Fruit fly (Drosophila melanogaster) whole organism, embryonic: ENCODE data around the gene CG14194.

ENCODE experiments used
- Adf1 ChIP-seq: fragments of 200-800 bp; sonication (Bioruptor generic); IDR thresholded peaks from 2 replicates; pipeline ENCODE4 v1.3.6; 2022; ENCODE audit warnings: missing biosample characterization, missing genetic modification characterization
- Atf3 ChIP-seq: fragments of 200-800 bp; sonication (Bioruptor generic); optimal IDR thresholded peaks from 3 replicates; lab custom pipeline; 2016; ENCODE audit warnings: missing biosample characterization, missing genetic modification characterization
- BtbVII ChIP-seq: fragments of 200-800 bp; sonication (Bioruptor generic); optimal IDR thresholded peaks from 3 replicates; lab custom pipeline; 2017; ENCODE audit warnings: missing biosample characterization, mild to moderate bottlenecking, missing genetic modification characterization
- CG10209 ChIP-seq: fragments of 200-800 bp; sonication (Bioruptor generic); optimal IDR thresholded peaks from 3 replicates; lab custom pipeline; 2017; ENCODE audit warnings: missing biosample characterization, mild to moderate bottlenecking, missing genetic modification characterization, missing genetic modification reagents
- CG1602 ChIP-seq: fragments of 200-800 bp; sonication (Bioruptor generic); optimal IDR thresholded peaks from 3 replicates; lab custom pipeline; 2016; ENCODE audit warnings: missing biosample characterization, missing genetic modification characterization
- CG1603 ChIP-seq: fragments of 200-800 bp; sonication (Bioruptor generic); optimal IDR thresholded peaks from 2 replicates; lab custom pipeline; 2019; ENCODE audit warnings: missing biosample characterization, mild to moderate bottlenecking, missing genetic modification characterization, moderate library complexity
- CG17359 ChIP-seq: fragments of 200-800 bp; sonication (Bioruptor generic); optimal IDR thresholded peaks from 3 replicates; lab custom pipeline; 2018; ENCODE audit warnings: missing biosample characterization, mild to moderate bottlenecking, missing genetic modification characterization, moderate library complexity
- CG18262 ChIP-seq: fragments of 200-800 bp; optimal IDR thresholded peaks from 3 replicates; lab custom pipeline; 2019; ENCODE audit warnings: missing biosample characterization, mild to moderate bottlenecking, missing genetic modification characterization, moderate library complexity
- CG2202 ChIP-seq: fragments of 200-800 bp; sonication (Bioruptor generic); optimal IDR thresholded peaks from 2 replicates; lab custom pipeline; 2018; ENCODE audit warnings: missing biosample characterization, mild to moderate bottlenecking, missing genetic modification characterization
- CG2712 ChIP-seq: fragments of 200-800 bp; optimal IDR thresholded peaks from 3 replicates; lab custom pipeline; 2019; ENCODE audit warnings: missing biosample characterization, mild to moderate bottlenecking, missing genetic modification characterization, moderate library complexity
- CG32532 ChIP-seq: fragments of 200-800 bp; sonication (Bioruptor generic); IDR thresholded peaks from 2 replicates; pipeline ENCODE4 v1.3.6; 2022; ENCODE audit warnings: missing biosample characterization, missing genetic modification characterization
- CG3407 ChIP-seq: fragments of 200-800 bp; sonication (Bioruptor generic); optimal IDR thresholded peaks from 2 replicates; lab custom pipeline; 2018; ENCODE audit warnings: missing biosample characterization, mild to moderate bottlenecking, missing genetic modification characterization
- CG34224 ChIP-seq: fragments of 200-800 bp; sonication (Bioruptor generic); IDR thresholded peaks from 3 replicates; pipeline ENCODE4 v1.3.6; 2022; ENCODE audit warnings: missing biosample characterization, missing genetic modification characterization; ENCODE audit not compliant: partially characterized antibody
- CG3847 ChIP-seq: fragments of 200-800 bp; sonication (Bioruptor generic); IDR thresholded peaks from 2 replicates; pipeline ENCODE4 v1.3.6; 2022; ENCODE audit warnings: missing biosample characterization, missing genetic modification characterization
- CG4424 ChIP-seq: fragments of 200-800 bp; sonication (Bioruptor generic); optimal IDR thresholded peaks from 3 replicates; lab custom pipeline; 2016; ENCODE audit warnings: missing biosample characterization, missing genetic modification characterization
- CG5245 ChIP-seq: fragments of 200-800 bp; sonication (Bioruptor generic); optimal IDR thresholded peaks from 3 replicates; lab custom pipeline; 2016; ENCODE audit warnings: missing biosample characterization, missing genetic modification characterization
- CG6854 ChIP-seq: fragments of 200-800 bp; sonication (Bioruptor generic); optimal IDR thresholded peaks from 3 replicates; lab custom pipeline; 2017; ENCODE audit warnings: missing biosample characterization, mild to moderate bottlenecking, missing genetic modification characterization
- CG7556 ChIP-seq: fragments of 200-800 bp; sonication (Bioruptor generic); optimal IDR thresholded peaks from 2 replicates; lab custom pipeline; 2017; ENCODE audit warnings: missing biosample characterization, mild to moderate bottlenecking, missing genetic modification characterization
- CG7745 ChIP-seq: fragments of 200-800 bp; sonication (Bioruptor generic); optimal IDR thresholded peaks from 2 replicates; lab custom pipeline; 2018; ENCODE audit warnings: missing biosample characterization, mild to moderate bottlenecking, missing genetic modification characterization, moderate library complexity
- CG8924 ChIP-seq: fragments of 200-800 bp; optimal IDR thresholded peaks from 3 replicates; lab custom pipeline; 2019; ENCODE audit warnings: missing biosample characterization, mild to moderate bottlenecking, missing genetic modification characterization, moderate library complexity
- CG9797 ChIP-seq: fragments of 200-800 bp; sonication (Bioruptor generic); optimal IDR thresholded peaks from 3 replicates; lab custom pipeline; 2018; ENCODE audit warnings: missing biosample characterization, mild to moderate bottlenecking, missing genetic modification characterization
- Camta ChIP-seq: fragments of 200-800 bp; sonication (Bioruptor generic); optimal IDR thresholded peaks from 2 replicates; lab custom pipeline; 2016; ENCODE audit warnings: missing biosample characterization, missing genetic modification characterization
- D19A ChIP-seq: fragments of 200-800 bp; optimal IDR thresholded peaks from 3 replicates; lab custom pipeline; 2019; ENCODE audit warnings: missing biosample characterization, mild to moderate bottlenecking, missing genetic modification characterization, moderate library complexity
- Dfd ChIP-seq, 2 experiments: fragments of >200 bp; optimal IDR thresholded peaks; 2 replicates each; lab custom pipeline; 2017; ENCODE audit warnings: missing biosample characterization in 2 of 2, missing genetic modification characterization in 2 of 2
- Fer3 ChIP-seq: fragments of 200-800 bp; sonication (Bioruptor generic); optimal IDR thresholded peaks from 2 replicates; lab custom pipeline; 2018; ENCODE audit warnings: missing biosample characterization, mild to moderate bottlenecking, missing genetic modification characterization, moderate library complexity
- Gug ChIP-seq: fragments of 200-800 bp; sonication (Bioruptor generic); IDR thresholded peaks from 4 replicates; pipeline ENCODE4 v1.3.6; 2022; ENCODE audit warnings: missing biosample characterization, missing genetic modification characterization
- H15 ChIP-seq: fragments of 200-800 bp; sonication (Bioruptor generic); IDR thresholded peaks from 3 replicates; pipeline ENCODE4 v1.3.6; 2022; ENCODE audit warnings: missing biosample characterization, missing genetic modification characterization
- MBD-R2 ChIP-seq: fragments of 200-800 bp; sonication (Bioruptor generic); IDR thresholded peaks from 2 replicates; pipeline ENCODE4 v1.3.6; 2022; ENCODE audit warnings: missing biosample characterization, missing genetic modification characterization
- Myb ChIP-seq: fragments of 200-800 bp; sonication (Bioruptor generic); optimal IDR thresholded peaks from 2 replicates; lab custom pipeline; 2016; ENCODE audit warnings: missing biosample characterization, missing genetic modification characterization
- PHDP ChIP-seq: fragments of 200-800 bp; sonication (Bioruptor generic); optimal IDR thresholded peaks from 3 replicates; lab custom pipeline; 2018; ENCODE audit warnings: missing biosample characterization, mild to moderate bottlenecking, missing genetic modification characterization, moderate library complexity
- Scr ChIP-seq: fragments of 200-800 bp; sonication (Bioruptor generic); IDR thresholded peaks from 2 replicates; pipeline ENCODE4 v1.3.6; 2022; ENCODE audit warnings: missing biosample characterization, missing genetic modification characterization; ENCODE audit not compliant: partially characterized antibody
- Sin3A ChIP-seq: fragments of >200 bp; optimal IDR thresholded peaks from 2 replicates; lab custom pipeline; 2018
- TFAM ChIP-seq: fragments of 200-800 bp; sonication (Bioruptor generic); optimal IDR thresholded peaks from 2 replicates; lab custom pipeline; 2017; ENCODE audit warnings: missing biosample characterization, missing genetic modification characterization, inconsistent platforms
- Xbp1 ChIP-seq: fragments of 200-800 bp; sonication (Bioruptor generic); optimal IDR thresholded peaks from 3 replicates; lab custom pipeline; 2016; ENCODE audit warnings: missing biosample characterization, mild to moderate bottlenecking, missing genetic modification characterization
- bsh ChIP-seq, 2 experiments: fragments of 200-800 bp; sonication (Bioruptor generic); optimal IDR thresholded peaks; 2 replicates each; lab custom pipeline; 2017 to 2018; ENCODE audit warnings: mild to moderate bottlenecking in 2 of 2, missing biosample characterization in 2 of 2, missing genetic modification characterization in 2 of 2, moderate library complexity in 1 of 2
- chif ChIP-seq, 2 experiments: fragments of 200-800 bp; sonication (Bioruptor generic); optimal IDR thresholded peaks; 3 replicates each; lab custom pipeline; 2016; ENCODE audit warnings: missing biosample characterization in 2 of 2, missing genetic modification characterization in 2 of 2
- chinmo ChIP-seq: fragments of 200-800 bp; sonication (Bioruptor generic); IDR thresholded peaks from 4 replicates; pipeline ENCODE4 v1.3.6; 2022; ENCODE audit warnings: missing biosample characterization, missing genetic modification characterization; ENCODE audit not compliant: partially characterized antibody
- ci ChIP-seq: fragments of 200-800 bp; sonication (Bioruptor generic); IDR thresholded peaks from 3 replicates; pipeline ENCODE4 v1.3.6; 2022; ENCODE audit warnings: missing biosample characterization, missing genetic modification characterization
- crol ChIP-seq: fragments of 200-800 bp; sonication (Bioruptor generic); IDR thresholded peaks from 2 replicates; pipeline ENCODE4 v1.3.6; 2022; ENCODE audit warnings: missing biosample characterization, missing genetic modification characterization
- dmrt99B ChIP-seq: fragments of 200-800 bp; sonication (Bioruptor generic); optimal IDR thresholded peaks from 2 replicates; lab custom pipeline; 2018; ENCODE audit warnings: missing biosample characterization, mild to moderate bottlenecking, missing genetic modification characterization, moderate library complexity
- dysf ChIP-seq: fragments of 200-800 bp; sonication (Bioruptor generic); IDR thresholded peaks from 3 replicates; pipeline ENCODE4 v1.3.6; 2022; ENCODE audit warnings: missing biosample characterization, missing genetic modification characterization
- ind ChIP-seq: fragments of 200-800 bp; sonication (Bioruptor generic); optimal IDR thresholded peaks from 3 replicates; lab custom pipeline; 2016; ENCODE audit warnings: missing biosample characterization, missing genetic modification characterization
- jing ChIP-seq: fragments of 200-800 bp; sonication (Bioruptor generic); optimal IDR thresholded peaks from 2 replicates; lab custom pipeline; 2018; ENCODE audit warnings: missing biosample characterization, mild to moderate bottlenecking, missing genetic modification characterization
- lmd ChIP-seq: fragments of 200-800 bp; sonication (Bioruptor generic); IDR thresholded peaks from 2 replicates; pipeline ENCODE4 v1.3.6; 2022; ENCODE audit warnings: missing biosample characterization, missing genetic modification characterization
- nom ChIP-seq: fragments of 200-800 bp; sonication (Bioruptor generic); optimal IDR thresholded peaks from 2 replicates; lab custom pipeline; 2017; ENCODE audit warnings: missing biosample characterization, missing genetic modification characterization, mild to moderate bottlenecking, moderate library complexity, missing genetic modification reagents
- odd ChIP-seq: fragments of 200-800 bp; sonication (Bioruptor generic); optimal IDR thresholded peaks from 2 replicates; lab custom pipeline; 2017; ENCODE audit warnings: missing biosample characterization, mild to moderate bottlenecking, missing genetic modification characterization
- pum ChIP-seq: fragments of 200-800 bp; sonication (Bioruptor generic); optimal IDR thresholded peaks from 2 replicates; lab custom pipeline; 2016; ENCODE audit warnings: missing biosample characterization, missing genetic modification characterization
- ranshi ChIP-seq: fragments of 200-800 bp; sonication (Bioruptor generic); IDR thresholded peaks from 2 replicates; pipeline ENCODE4 v1.3.6; 2022; ENCODE audit warnings: missing biosample characterization, missing genetic modification characterization
- tap ChIP-seq: fragments of 200-800 bp; optimal IDR thresholded peaks from 3 replicates; lab custom pipeline; 2019; ENCODE audit warnings: missing biosample characterization, mild to moderate bottlenecking, missing genetic modification characterization, moderate library complexity
- trem ChIP-seq: fragments of 200-800 bp; optimal IDR thresholded peaks from 3 replicates; lab custom pipeline; 2019; ENCODE audit warnings: missing biosample characterization, mild to moderate bottlenecking, missing genetic modification characterization, moderate library complexity

The CG14194 gene

dm6 chrX:19179696-19180255, 13.6 kb upstream of the CG14194 start, which contains the start of the genes CG7556 and CG7453 (continued):
- peak; percentile 65 for TF ChIP-seq CG10209 (GFP tag; lab: Kevin White, UChicago)
- peak; percentile 80 for TF ChIP-seq CG2712 (tag; lab: Kevin White, UChicago)
- TF ChIP-seq Xbp1 (GFP tag; lab: Kevin White, UChicago) = peak; percentile 84
- no peak for TF ChIP-seq crol
- peak; percentile 65 for TF ChIP-seq CG32532 (GFP tag; lab: Robert Waterston, UW)
- TF ChIP-seq odd (GFP tag; lab: Kevin White, UChicago) = peak; percentile 58
- TF ChIP-seq TFAM (GFP tag; lab: Kevin White, UChicago) = no peak
- peak; percentile 61 for TF ChIP-seq CG8924 (tag; lab: Kevin White, UChicago)
- TF ChIP-seq ci (GFP tag; lab: Robert Waterston, UW) = no peak; the same call in 2 of the 3 replicates
- no peak for TF ChIP-seq chinmo (GFP tag; lab: Robert Waterston, UW)
- TF ChIP-seq PHDP (tag; lab: Kevin White, UChicago) = peak; percentile 70
- TF ChIP-seq ranshi (GFP tag; lab: Robert Waterston, UW) = peak; percentile 62; the same call in 1 of the 2 replicates
- TF ChIP-seq lmd (GFP tag; lab: Robert Waterston, UW) = peak; percentile 56
- TF ChIP-seq dysf (GFP tag; lab: Robert Waterston, UW) = peak; percentile 76
- TF ChIP-seq CG9797 (GFP tag; lab: Kevin White, UChicago) = peak; percentile 8
- TF ChIP-seq CG1602 = peak; percentile 70
- peak; percentile 38; the same call in 3 of the 4 replicates for TF ChIP-seq Gug (GFP tag; lab: Robert Waterston, UW)
- TF ChIP-seq jing = peak; percentile 32
- no peak for TF ChIP-seq Scr (GFP tag; lab: Robert Waterston, UW)
- peak; percentile 65 for TF ChIP-seq Sin3A
- TF ChIP-seq CG1603 (tag; lab: Kevin White, UChicago) = peak; percentile 12
- peak; percentile 77 for TF ChIP-seq CG18262
- peak; percentile 54 for TF ChIP-seq Myb (GFP tag; lab: Kevin White, UChicago)
- peak; percentile 35 for TF ChIP-seq Atf3 (GFP tag; lab: Kevin White, UChicago)
- peak in 1 of 2 experiments; percentile 64 for TF ChIP-seq bsh (GFP tag; optimal IDR thresholded peaks at IDR 0.05; lab: Kevin White, UChicago)
- TF ChIP-seq CG3847 = peak; percentile 67
- TF ChIP-seq CG3407 (GFP tag; lab: Kevin White, UChicago) = peak; percentile 35
- no peak for TF ChIP-seq CG7745
- no peak for TF ChIP-seq CG6854 (GFP tag; lab: Kevin White, UChicago)
- peak; percentile 83 for TF ChIP-seq MBD-R2 (GFP tag; lab: Robert Waterston, UW)
- TF ChIP-seq CG2202 = peak; percentile 11
- TF ChIP-seq Camta (GFP tag; lab: Kevin White, UChicago) = peak; percentile 62
- peak; percentile 15 for TF ChIP-seq nom (GFP tag; lab: Kevin White, UChicago)
- TF ChIP-seq dmrt99B (tag; lab: Kevin White, UChicago) = peak; percentile 62
- peak; percentile 64 for TF ChIP-seq CG5245 (GFP tag; lab: Kevin White, UChicago)
- TF ChIP-seq chif (GFP tag; optimal IDR thresholded peaks at IDR 0.05; lab: Kevin White, UChicago) = peak; percentile 72 to 79
- TF ChIP-seq BtbVII = peak; percentile 42
- peak; percentile 78 for TF ChIP-seq ind
- TF ChIP-seq trem (tag; lab: Kevin White, UChicago) = peak; percentile 65
- peak; percentile 54 for TF ChIP-seq Fer3 (tag; lab: Kevin White, UChicago)
- TF ChIP-seq pum (GFP tag; lab: Kevin White, UChicago) = peak; percentile 72
- peak; percentile 57 for TF ChIP-seq CG17359
- TF ChIP-seq tap (tag; lab: Kevin White, UChicago) = peak; percentile 22
- TF ChIP-seq D19A (tag; lab: Kevin White, UChicago) = peak; percentile 63
- peak; percentile 79 for TF ChIP-seq CG4424 (GFP tag; lab: Kevin White, UChicago)
- peak; percentile 38 for TF ChIP-seq Adf1 (GFP tag; lab: Robert Waterston, UW)
- TF ChIP-seq H15 (GFP tag; lab: Robert Waterston, UW) = peak; percentile 38; the same call in 1 of the 3 replicates
- TF ChIP-seq CG34224 = no peak
- TF ChIP-seq Dfd (GFP tag; optimal IDR thresholded peaks at IDR 0.05; lab: Kevin White, UChicago) = no peak
- TF ChIP-seq CG7556 (GFP tag; lab: Kevin White, UChicago) = peak; percentile 92
